Worm (Caenorhabditis elegans) whole organism, L2 larva: ENCODE results near the gene srw-107.

ENCODE experiments used
- C34F6.9 ChIP-seq: fragments of 150-350 bp; optimal IDR thresholded peaks from 2 replicates; lab custom pipeline; 2014; ENCODE audit warnings: missing biosample characterization, missing genetic modification characterization
- F13H6.1 ChIP-seq: sonication (generic microtip); optimal IDR thresholded peaks from 2 replicates; lab custom pipeline; 2016; ENCODE audit warnings: missing genetic modification characterization, missing compliant biosample characterization
- R02D3.7 ChIP-seq: fragments of 150-350 bp; optimal IDR thresholded peaks from 2 replicates; lab custom pipeline; 2014; ENCODE audit warnings: missing biosample characterization, missing genetic modification characterization
- ZK546.5 ChIP-seq: sonication (generic microtip); optimal IDR thresholded peaks from 2 replicates; lab custom pipeline; 2017; ENCODE audit warnings: missing biosample characterization, missing genetic modification characterization
- aly-2 ChIP-seq: fragments of 150-350 bp; optimal IDR thresholded peaks from 2 replicates; lab custom pipeline; 2014; ENCODE audit warnings: missing biosample characterization, missing genetic modification characterization
- ama-1 ChIP-seq: fragments of 150-350 bp; optimal IDR thresholded peaks from 2 replicates; lab custom pipeline; 2018; ENCODE audit warnings: inconsistent platforms
- blmp-1 ChIP-seq: sonication (generic microtip); optimal IDR thresholded peaks from 2 replicates; lab custom pipeline; 2017; ENCODE audit warnings: missing genetic modification characterization, mild to moderate bottlenecking, missing compliant biosample characterization, antibody characterized with exemption, moderate library complexity; ENCODE audit not compliant: insufficient read depth
- ceh-16 ChIP-seq: fragments of 150-350 bp; optimal IDR thresholded peaks from 2 replicates; lab custom pipeline; 2014; ENCODE audit warnings: missing biosample characterization, missing genetic modification characterization
- ceh-82 ChIP-seq: fragments of 150-350 bp; optimal IDR thresholded peaks from 2 replicates; lab custom pipeline; 2014; ENCODE audit warnings: missing biosample characterization, missing genetic modification characterization
- crh-2 ChIP-seq: sonication (generic microtip); optimal IDR thresholded peaks from 2 replicates; lab custom pipeline; 2017; ENCODE audit warnings: missing biosample characterization, missing genetic modification characterization
- dmd-4 ChIP-seq: sonication (generic microtip); optimal IDR thresholded peaks from 2 replicates; lab custom pipeline; 2017; ENCODE audit warnings: missing biosample characterization, missing genetic modification characterization
- egl-27 ChIP-seq: sonication (generic microtip); optimal IDR thresholded peaks from 3 replicates; lab custom pipeline; 2017; ENCODE audit warnings: missing biosample characterization, missing genetic modification reagents, missing genetic modification characterization
- elt-1 ChIP-seq: fragments of 150-350 bp; optimal IDR thresholded peaks from 2 replicates; lab custom pipeline; 2014; ENCODE audit warnings: missing biosample characterization, missing genetic modification characterization
- elt-3 ChIP-seq: sonication (generic microtip); optimal IDR thresholded peaks from 2 replicates; lab custom pipeline; 2017; ENCODE audit warnings: missing biosample characterization, missing genetic modification characterization
- fos-1 ChIP-seq: fragments of 150-350 bp; optimal IDR thresholded peaks from 2 replicates; lab custom pipeline; 2014; ENCODE audit warnings: missing biosample characterization, missing genetic modification characterization
- gmeb-1 ChIP-seq: fragments of 150-350 bp; optimal IDR thresholded peaks from 2 replicates; lab custom pipeline; 2014; ENCODE audit warnings: missing biosample characterization, missing genetic modification characterization
- lin-11 ChIP-seq: fragments of 150-350 bp; sonication (generic microtip); optimal IDR thresholded peaks from 2 replicates; lab custom pipeline; 2014; ENCODE audit warnings: missing biosample characterization, missing genetic modification characterization, inconsistent platforms, mixed read lengths
- lin-13 ChIP-seq: fragments of 150-350 bp; optimal IDR thresholded peaks from 2 replicates; lab custom pipeline; 2014; ENCODE audit warnings: missing biosample characterization, missing genetic modification reagents, missing genetic modification characterization
- lin-39 ChIP-seq: fragments of 150-350 bp; optimal IDR thresholded peaks from 2 replicates; lab custom pipeline; 2014; ENCODE audit warnings: missing biosample characterization, missing genetic modification reagents, missing genetic modification characterization
- lsy-2 ChIP-seq, 2 experiments: fragments of 150-350 bp in 1 of 2; sonication (generic microtip) in 1 of 2; optimal IDR thresholded peaks; 2 replicates each; lab custom pipeline; 2014 to 2017; ENCODE audit warnings: missing biosample characterization in 2 of 2, missing genetic modification characterization in 2 of 2
- mab-5 ChIP-seq: fragments of 150-350 bp; optimal IDR thresholded peaks from 2 replicates; lab custom pipeline; 2014; ENCODE audit warnings: missing biosample characterization, missing genetic modification characterization
- mdl-1 ChIP-seq, 2 experiments: fragments of 150-350 bp in 1 of 2; sonication (generic microtip) in 1 of 2; optimal IDR thresholded peaks; 2 replicates each; lab custom pipeline; 2017; ENCODE audit warnings: missing biosample characterization in 2 of 2, missing genetic modification characterization in 2 of 2
- nhr-21 ChIP-seq: fragments of 150-350 bp; optimal IDR thresholded peaks from 2 replicates; lab custom pipeline; 2014; ENCODE audit warnings: missing biosample characterization, missing genetic modification characterization
- nhr-23 ChIP-seq: fragments of 150-350 bp; optimal IDR thresholded peaks from 2 replicates; lab custom pipeline; 2014; ENCODE audit warnings: missing biosample characterization, missing genetic modification reagents, missing genetic modification characterization
- nhr-237 ChIP-seq: fragments of 150-350 bp; optimal IDR thresholded peaks from 2 replicates; lab custom pipeline; 2014; ENCODE audit warnings: missing biosample characterization, missing genetic modification characterization
- nhr-25 ChIP-seq: fragments of 150-350 bp; sonication (generic microtip); optimal IDR thresholded peaks from 3 replicates; lab custom pipeline; 2014; ENCODE audit warnings: missing biosample characterization, missing genetic modification characterization
- nhr-77 ChIP-seq: fragments of 150-350 bp; optimal IDR thresholded peaks from 2 replicates; lab custom pipeline; 2014; ENCODE audit warnings: missing biosample characterization, missing genetic modification characterization
- peb-1 ChIP-seq: fragments of 150-350 bp; optimal IDR thresholded peaks from 2 replicates; lab custom pipeline; 2014; ENCODE audit warnings: missing biosample characterization, missing genetic modification characterization
- sem-4 ChIP-seq: fragments of 150-350 bp; optimal IDR thresholded peaks from 2 replicates; lab custom pipeline; 2014; ENCODE audit warnings: missing biosample characterization, missing genetic modification reagents, missing genetic modification characterization
- skn-1 ChIP-seq: sonication (generic microtip); optimal IDR thresholded peaks from 2 replicates; lab custom pipeline; 2017; ENCODE audit warnings: missing biosample characterization, missing genetic modification characterization
- sma-3 ChIP-seq: sonication (generic microtip); optimal IDR thresholded peaks from 2 replicates; lab custom pipeline; 2016; ENCODE audit warnings: missing genetic modification reagents, missing genetic modification characterization, missing compliant biosample characterization
- sma-9 ChIP-seq, 2 experiments: fragments of 150-350 bp in 1 of 2; sonication (generic microtip) in 1 of 2; optimal IDR thresholded peaks; 2 replicates each; lab custom pipeline; 2014 to 2016; ENCODE audit warnings: missing genetic modification characterization in 2 of 2, mild to moderate bottlenecking in 1 of 2, missing biosample characterization in 1 of 2, missing compliant biosample characterization in 1 of 2, missing genetic modification reagents in 1 of 2, moderate library complexity in 1 of 2
- unc-39 ChIP-seq: fragments of 150-350 bp; optimal IDR thresholded peaks from 2 replicates; lab custom pipeline; 2014; ENCODE audit warnings: missing biosample characterization, missing genetic modification characterization
- unc-62 ChIP-seq: fragments of 150-350 bp; optimal IDR thresholded peaks from 2 replicates; lab custom pipeline; 2014; ENCODE audit warnings: missing biosample characterization, missing genetic modification reagents, missing genetic modification characterization
- ztf-4 ChIP-seq: fragments of 150-350 bp; optimal IDR thresholded peaks from 2 replicates; lab custom pipeline; 2014; ENCODE audit warnings: missing biosample characterization, missing genetic modification characterization

srw-107 gene

DNA sequence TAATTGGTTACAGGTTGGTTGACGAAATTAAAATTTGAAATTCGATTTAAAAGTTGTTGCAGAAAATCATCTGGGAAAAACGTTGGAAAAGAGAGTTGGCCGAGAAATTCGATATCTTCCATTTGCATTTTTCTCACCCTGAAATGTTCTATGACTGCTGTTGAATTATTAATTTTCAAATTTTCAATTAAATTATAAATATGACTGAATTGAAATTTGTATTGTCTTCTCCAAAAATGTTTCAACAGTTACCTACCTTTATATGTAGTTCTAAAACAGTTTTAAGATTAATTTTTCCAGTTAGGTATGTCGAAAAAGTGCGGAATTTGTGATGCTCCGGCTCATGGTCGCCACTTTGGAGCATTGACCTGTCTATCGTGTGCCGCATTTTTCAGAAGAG lies 34.7 kb downstream of the srw-107 start, which contains the start of gene nhr-211:
TSS of gene nhr-211 (plus strand) at position 301 of the 400 bp plus-strand sequence.
- TF ChIP-seq lin-13 (GFP tag; lab: Kevin White, UChicago) (no peak), nhr-23 (tag; lab: Kevin White, UChicago) (no peak), sem-4 (tag; lab: Kevin White, UChicago) (no peak), ztf-4 (no peak), mdl-1 (tag; optimal IDR thresholded peaks at IDR 0.05; lab: Kevin White, UChicago) (no peak), F13H6.1 (tag; lab: Kevin White, UChicago) (no peak), ceh-16 (tag; lab: Kevin White, UChicago) (no peak), nhr-237 (no peak), fos-1 (no peak), blmp-1 (tag; lab: Kevin White, UChicago) (no peak), nhr-21 (tag; lab: Kevin White, UChicago) (no peak), R02D3.7 (tag; lab: Kevin White, UChicago) (no peak), lin-39 (tag; lab: Kevin White, UChicago) (no peak), dmd-4 (no peak), ZK546.5 (no peak), mab-5 (no peak)

DNA sequence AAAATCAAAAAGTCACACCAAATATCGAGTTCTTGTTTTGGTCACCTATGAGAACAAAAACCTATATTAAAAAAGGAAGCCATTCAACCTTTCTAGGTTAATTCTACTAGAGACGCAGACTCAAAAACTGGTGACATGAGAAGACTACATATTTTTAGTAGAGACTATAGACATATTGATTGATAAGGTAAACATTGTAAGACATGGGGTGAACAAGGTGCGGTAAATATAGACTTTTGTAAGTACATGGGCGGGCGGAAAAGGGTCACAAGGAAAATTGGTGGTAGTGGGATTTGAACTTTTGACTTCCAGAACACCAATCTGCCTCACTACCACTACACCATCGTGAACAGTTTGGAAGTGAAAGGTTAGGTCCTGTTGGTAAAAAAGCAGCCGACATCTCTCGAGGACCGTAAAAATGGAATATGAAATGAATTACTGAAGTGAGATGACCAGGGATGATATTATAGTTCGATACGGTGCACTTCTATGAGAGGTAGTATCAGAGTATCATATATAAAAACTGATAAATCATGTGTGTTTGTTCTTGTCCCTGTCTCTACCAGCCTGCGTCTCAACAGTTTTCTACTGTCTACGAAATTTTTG lies 37.0 kb downstream of the srw-107 start, which contains the start of gene nhr-212:
TSS of gene nhr-212 (plus strand) at position 573 of the 606 bp plus-strand sequence.
- TF ChIP-seq peb-1 (tag; lab: Kevin White, UChicago) = no peak
- no peak for TF ChIP-seq lin-39 (tag; lab: Kevin White, UChicago)
- TF ChIP-seq F13H6.1 (tag; lab: Kevin White, UChicago) = peak; percentile 20
- TF ChIP-seq egl-27 (tag; lab: Kevin White, UChicago) = no peak
- TF ChIP-seq unc-39 (tag; lab: Kevin White, UChicago) = no peak
- TF ChIP-seq sma-9 (GFP tag; optimal IDR thresholded peaks at IDR 0.05; lab: Kevin White, UChicago) = peak; percentile 60
- TF ChIP-seq sma-9 (tag; optimal IDR thresholded peaks at IDR 0.05; lab: Kevin White, UChicago) = no peak
- TF ChIP-seq sma-3 = peak; percentile 29
- TF ChIP-seq, all 48 proteins: peak for 3

DNA sequence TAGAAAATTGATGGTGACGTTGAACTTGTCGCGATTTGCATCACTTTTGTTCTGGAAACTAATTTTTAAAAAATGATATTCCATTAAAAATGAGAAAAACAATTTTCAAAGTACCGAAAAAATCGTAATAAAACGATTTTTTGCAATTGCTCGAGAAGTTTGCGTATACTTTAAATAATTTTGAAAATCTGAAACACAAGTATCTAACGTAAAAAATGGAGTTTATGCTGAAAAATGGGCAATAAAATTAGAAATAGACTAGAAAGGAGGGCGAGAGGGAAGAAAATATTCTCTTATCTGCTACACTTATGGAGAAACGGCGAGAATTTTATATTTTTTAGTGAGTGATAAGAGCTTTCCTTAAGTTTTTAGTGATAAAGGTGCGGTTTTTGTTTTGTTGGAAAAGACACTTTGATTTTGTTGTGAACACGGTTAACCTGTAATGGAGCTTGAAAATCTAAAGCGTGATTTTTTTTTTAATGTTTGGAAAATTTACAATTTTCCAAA lies 38.1 kb downstream of the srw-107 start, which contains the start of gene nhr-130:
TSS of gene nhr-130 (minus strand) at position 51 of the 507 bp plus-strand sequence.
- no peak for TF ChIP-seq nhr-77 (tag; lab: Kevin White, UChicago)
- TF ChIP-seq elt-3 (tag; lab: Kevin White, UChicago) = no peak
- TF ChIP-seq fos-1 = peak; percentile 62
- peak; percentile 35 for TF ChIP-seq sma-9 (GFP tag; optimal IDR thresholded peaks at IDR 0.05; lab: Kevin White, UChicago)
- no peak for TF ChIP-seq sma-9 (tag; optimal IDR thresholded peaks at IDR 0.05; lab: Kevin White, UChicago)
- peak; percentile 23 for TF ChIP-seq gmeb-1 (tag; lab: Kevin White, UChicago)

DNA sequence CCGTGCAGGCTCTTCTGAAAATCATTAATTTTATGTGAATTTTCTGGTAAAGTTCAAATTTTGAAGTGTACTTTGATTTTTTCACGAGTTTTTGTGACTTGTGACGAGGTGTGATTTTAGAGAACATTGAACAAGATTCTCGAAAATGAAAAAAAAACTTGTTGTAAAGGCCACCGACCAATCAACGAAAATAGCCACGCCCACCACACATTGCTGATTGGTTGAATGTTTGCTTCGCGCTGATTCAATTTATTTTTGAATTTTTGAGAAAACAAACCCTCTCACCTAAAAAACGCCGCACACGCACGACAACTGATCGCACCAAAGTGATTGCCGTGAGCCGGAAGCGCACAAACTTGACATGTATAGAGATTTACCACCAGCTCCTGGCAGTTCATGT lies 38.6 kb downstream of the srw-107 start:
- TF ChIP-seq elt-1 (no peak), nhr-23 (tag; lab: Kevin White, UChicago) (no peak), R02D3.7 (tag; lab: Kevin White, UChicago) (no peak), unc-39 (tag; lab: Kevin White, UChicago) (no peak)

DNA sequence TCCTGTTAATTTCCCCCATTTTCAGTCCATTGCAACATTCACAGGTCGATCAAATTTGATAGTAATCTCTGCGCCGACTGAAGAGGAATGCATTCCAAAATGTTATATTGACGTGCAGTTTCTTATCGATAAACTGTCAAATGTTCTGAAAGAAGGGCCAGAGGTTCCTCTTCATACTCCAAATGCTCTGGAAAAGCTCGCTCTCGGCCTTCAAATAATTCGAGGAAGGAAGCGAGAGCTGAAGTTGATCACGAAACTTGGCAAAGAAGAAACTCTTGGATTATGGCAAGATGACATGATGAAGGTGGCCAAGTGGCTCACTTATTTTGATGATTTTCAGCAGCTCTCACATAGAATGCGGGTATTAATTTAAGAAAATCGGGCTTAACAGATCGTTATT lies 42.4 kb downstream of the srw-107 start:
- no peak for TF ChIP-seq sma-9 (GFP tag; optimal IDR thresholded peaks at IDR 0.05; lab: Kevin White, UChicago)
- TF ChIP-seq sma-9 (tag; optimal IDR thresholded peaks at IDR 0.05; lab: Kevin White, UChicago) = no peak
- TF ChIP-seq gmeb-1 (tag; lab: Kevin White, UChicago) = no peak
- no peak for TF ChIP-seq ama-1 (lab: Kevin White, UChicago)

DNA sequence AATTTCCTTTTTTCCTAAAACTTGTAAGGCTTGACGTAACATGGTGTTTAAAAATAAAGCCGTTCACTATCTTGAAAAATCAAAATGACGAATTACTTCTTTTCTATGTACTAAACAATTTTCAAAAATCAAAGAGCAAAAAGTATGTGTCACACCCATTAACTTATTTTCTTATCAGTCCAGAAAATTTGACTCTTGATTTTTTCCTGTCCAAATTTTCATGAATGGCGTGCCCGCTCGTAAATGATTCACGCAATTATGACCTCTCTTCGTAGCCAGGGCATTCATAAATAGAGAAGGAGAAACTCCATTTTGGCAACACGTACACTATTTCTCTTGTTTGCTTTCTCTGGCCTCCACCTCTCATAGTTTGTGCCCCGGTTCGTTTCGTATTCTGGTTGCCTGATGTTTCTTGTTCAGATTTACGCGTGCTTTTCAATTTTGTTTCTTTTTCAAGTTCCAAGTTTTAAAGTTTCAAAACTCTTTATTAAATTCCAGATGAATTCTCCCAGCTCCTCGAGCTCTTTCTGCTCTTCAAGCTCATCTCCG lies 43.7 kb downstream of the srw-107 start, which contains the start of gene nhr-55:
TSS of gene nhr-55 (plus strand) at position 499 of the 549 bp plus-strand sequence.
- TF ChIP-seq lsy-2 (tag; optimal IDR thresholded peaks at IDR 0.05; lab: Kevin White, UChicago) (no peak), unc-62 (no peak), lin-11 (tag; lab: Kevin White, UChicago) (no peak), nhr-77 (tag; lab: Kevin White, UChicago) (no peak), sma-9 (GFP tag; optimal IDR thresholded peaks at IDR 0.05; lab: Kevin White, UChicago) (peak; percentile 53), sma-9 (tag; optimal IDR thresholded peaks at IDR 0.05; lab: Kevin White, UChicago) (no peak), C34F6.9 (tag; lab: Kevin White, UChicago) (no peak), egl-27 (tag; lab: Kevin White, UChicago) (no peak), aly-2 (tag; lab: Kevin White, UChicago) (no peak), ceh-82 (tag; lab: Kevin White, UChicago) (no peak), fos-1 (peak; percentile 93), lin-13 (GFP tag; lab: Kevin White, UChicago) (no peak), crh-2 (tag; lab: Kevin White, UChicago) (peak; percentile 44), elt-3 (tag; lab: Kevin White, UChicago) (no peak), ZK546.5 (no peak), ceh-16 (tag; lab: Kevin White, UChicago) (no peak), F13H6.1 (tag; lab: Kevin White, UChicago) (no peak), gmeb-1 (tag; lab: Kevin White, UChicago) (no peak), blmp-1 (tag; lab: Kevin White, UChicago) (no peak), ztf-4 (no peak), nhr-25 (tag; lab: Kevin White, UChicago) (no peak), skn-1 (tag; lab: Kevin White, UChicago) (no peak)
